Worm (Caenorhabditis elegans) whole organism, L4 larva: ENCODE data around the gene F44E5.2.

Experiments used
- D1046.2 ChIP-seq: fragments of 200-800 bp; sonication (Bioruptor generic); IDR thresholded peaks from 2 replicates; pipeline ENCODE4 v1.3.6; 2022; ENCODE audit warnings: missing genetic modification characterization, missing compliant biosample characterization
- F37D6.2 ChIP-seq: sonication (generic microtip); optimal IDR thresholded peaks from 2 replicates; lab custom pipeline; 2016; ENCODE audit warnings: mild to moderate bottlenecking, missing genetic modification characterization, missing compliant biosample characterization
- R02D3.7 ChIP-seq: fragments of 150-350 bp; sonication (generic microtip); optimal IDR thresholded peaks from 3 replicates; lab custom pipeline; 2014; ENCODE audit warnings: missing biosample characterization, missing genetic modification characterization
- T20F7.1 ChIP-seq: fragments of 200-800 bp; sonication (Bioruptor generic); optimal IDR thresholded peaks from 2 replicates; lab custom pipeline; 2018; ENCODE audit warnings: mild to moderate bottlenecking, missing genetic modification characterization, missing compliant biosample characterization
- Y105C5A.15 ChIP-seq: fragments of 200-800 bp; sonication (Bioruptor generic); IDR thresholded peaks from 2 replicates; pipeline ENCODE4 v1.3.6; 2022; ENCODE audit warnings: missing genetic modification characterization, missing compliant biosample characterization
- Y75B8A.6 ChIP-seq: fragments of 200-800 bp; sonication (Bioruptor generic); IDR thresholded peaks from 2 replicates; pipeline ENCODE4 v1.3.6; 2022; ENCODE audit warnings: missing genetic modification reagents, missing genetic modification characterization, missing compliant biosample characterization
- ZK546.5 ChIP-seq, 2 experiments: sonication (generic microtip); optimal IDR thresholded peaks; 2 replicates each; lab custom pipeline; 2017; ENCODE audit warnings: missing biosample characterization in 2 of 2, missing genetic modification characterization in 2 of 2
- aha-1 ChIP-seq: fragments of 150-350 bp; peaks from one replicate; lab custom pipeline; 2014; ENCODE audit warnings: missing biosample characterization, missing genetic modification characterization
- arid-1 ChIP-seq: fragments of 200-800 bp; sonication (Bioruptor generic); conservative IDR thresholded peaks from 2 replicates; pipeline ENCODE4 v1.3.6; 2022; ENCODE audit warnings: missing genetic modification reagents, missing genetic modification characterization, missing compliant biosample characterization
- attf-4 ChIP-seq: sonication (generic microtip); optimal IDR thresholded peaks from 3 replicates; lab custom pipeline; 2017; ENCODE audit warnings: missing biosample characterization, missing genetic modification characterization
- ceh-28 ChIP-seq: fragments of 150-350 bp; optimal IDR thresholded peaks from 2 replicates; lab custom pipeline; 2014; ENCODE audit warnings: missing biosample characterization, missing genetic modification reagents, missing genetic modification characterization
- daf-16 ChIP-seq, 3 experiments: sonication (generic microtip); optimal IDR thresholded peaks; 2 replicates each; lab custom pipeline; 2016 to 2017; ENCODE audit warnings: missing genetic modification characterization in 3 of 3, missing genetic modification reagents in 3 of 3, mild to moderate bottlenecking in 2 of 3, missing compliant biosample characterization in 2 of 3, missing biosample characterization in 1 of 3, moderate library complexity in 1 of 3
- dmd-6 ChIP-seq: fragments of 200-800 bp; sonication (Bioruptor generic); IDR thresholded peaks from 2 replicates; pipeline ENCODE4 v1.3.6; 2022; ENCODE audit warnings: missing genetic modification reagents, missing genetic modification characterization, missing compliant biosample characterization
- dve-1 ChIP-seq: sonication (generic microtip); optimal IDR thresholded peaks from 2 replicates; lab custom pipeline; 2017; ENCODE audit warnings: antibody characterized with exemption, mild to moderate bottlenecking, missing genetic modification characterization, missing compliant biosample characterization; ENCODE audit not compliant: insufficient read depth
- egl-43 ChIP-seq: fragments of 200-800 bp; sonication (Bioruptor generic); IDR thresholded peaks from 2 replicates; pipeline ENCODE4 v1.3.6; 2022; ENCODE audit warnings: missing genetic modification reagents, missing genetic modification characterization, missing compliant biosample characterization
- fkh-10 ChIP-seq: fragments of 150-350 bp; optimal IDR thresholded peaks from 2 replicates; lab custom pipeline; 2014; ENCODE audit warnings: missing biosample characterization, missing genetic modification reagents, missing genetic modification characterization
- gei-8 ChIP-seq: fragments of 200-800 bp; sonication (Bioruptor generic); optimal IDR thresholded peaks from 2 replicates; lab custom pipeline; 2018; ENCODE audit warnings: mild to moderate bottlenecking, missing genetic modification characterization, missing compliant biosample characterization
- hif-1 ChIP-seq, 2 experiments: sonication (generic microtip); optimal IDR thresholded peaks; 2 replicates each; lab custom pipeline; 2016 to 2017; ENCODE audit warnings: missing compliant biosample characterization in 2 of 2, missing genetic modification characterization in 2 of 2, missing genetic modification reagents in 2 of 2, missing genotype in 2 of 2, mild to moderate bottlenecking in 1 of 2
- hlh-11 ChIP-seq: fragments of 200-800 bp; sonication (Bioruptor generic); optimal IDR thresholded peaks from 2 replicates; lab custom pipeline; 2018; ENCODE audit warnings: mild to moderate bottlenecking, missing genetic modification characterization, missing compliant biosample characterization
- hlh-30 ChIP-seq: sonication (generic microtip); optimal IDR thresholded peaks from 2 replicates; lab custom pipeline; 2017; ENCODE audit warnings: antibody characterized with exemption, mild to moderate bottlenecking, missing genetic modification characterization, missing compliant biosample characterization; ENCODE audit not compliant: insufficient read depth
- hmg-1.1 ChIP-seq: fragments of 200-800 bp; sonication (Bioruptor generic); IDR thresholded peaks from 2 replicates; pipeline ENCODE4 v1.3.6; 2022; ENCODE audit warnings: missing genetic modification reagents, missing genetic modification characterization, missing compliant biosample characterization
- lin-29 ChIP-seq: fragments of 200-800 bp; sonication (Bioruptor generic); IDR thresholded peaks from 2 replicates; pipeline ENCODE4 v1.3.6; 2022; ENCODE audit warnings: missing genetic modification reagents, missing genetic modification characterization, missing compliant biosample characterization
- lin-38 ChIP-seq: fragments of 200-800 bp; sonication (Bioruptor generic); IDR thresholded peaks from 2 replicates; pipeline ENCODE4 v1.3.6; 2022; ENCODE audit warnings: missing genetic modification reagents, missing genetic modification characterization, missing compliant biosample characterization
- lsy-2 ChIP-seq, 2 experiments: fragments of 150-350 bp in 1 of 2; sonication (generic microtip) in 1 of 2; optimal IDR thresholded peaks; 2 replicates each; lab custom pipeline; 2014 to 2017; ENCODE audit warnings: missing biosample characterization in 2 of 2, missing genetic modification characterization in 2 of 2
- madf-9 ChIP-seq: fragments of 200-800 bp; sonication (Bioruptor generic); conservative IDR thresholded peaks from 2 replicates; pipeline ENCODE4 v1.3.6; 2022; ENCODE audit warnings: missing genetic modification reagents, missing genetic modification characterization, missing compliant biosample characterization
- mdl-1 ChIP-seq, 2 experiments: fragments of 150-350 bp in 1 of 2; sonication (generic microtip) in 1 of 2; optimal IDR thresholded peaks; 2 replicates each; lab custom pipeline; 2014 to 2017; ENCODE audit warnings: missing biosample characterization in 2 of 2, missing genetic modification characterization in 2 of 2
- mep-1 ChIP-seq: fragments of 150-350 bp; sonication (generic microtip); optimal IDR thresholded peaks from 3 replicates; lab custom pipeline; 2014; ENCODE audit warnings: missing biosample characterization, missing genetic modification characterization
- mes-2 ChIP-seq: sonication (generic microtip); optimal IDR thresholded peaks from 2 replicates; lab custom pipeline; 2016; ENCODE audit warnings: missing genotype, mild to moderate bottlenecking, missing genetic modification characterization, missing compliant biosample characterization; ENCODE audit not compliant: poor library complexity, severe bottlenecking
- mxl-3 ChIP-seq: fragments of 200-800 bp; sonication (Bioruptor generic); optimal IDR thresholded peaks from 2 replicates; lab custom pipeline; 2018; ENCODE audit warnings: mild to moderate bottlenecking, missing genetic modification characterization, missing compliant biosample characterization
- nhr-10 ChIP-seq: fragments of 150-350 bp; optimal IDR thresholded peaks from 2 replicates; lab custom pipeline; 2014; ENCODE audit warnings: missing biosample characterization, missing genetic modification characterization
- nhr-102 ChIP-seq: sonication (generic microtip); optimal IDR thresholded peaks from 2 replicates; lab custom pipeline; 2016; ENCODE audit warnings: mild to moderate bottlenecking, missing genetic modification characterization, moderate library complexity, missing compliant biosample characterization
- nhr-11 ChIP-seq: fragments of 150-350 bp; optimal IDR thresholded peaks from 2 replicates; lab custom pipeline; 2014; ENCODE audit warnings: missing biosample characterization, missing genetic modification characterization
- nhr-42 ChIP-seq: fragments of 200-800 bp; sonication (Bioruptor generic); IDR thresholded peaks from 2 replicates; pipeline ENCODE4 v1.3.6; 2022; ENCODE audit warnings: missing genetic modification characterization, missing compliant biosample characterization
- nhr-6 ChIP-seq: fragments of 150-350 bp; optimal IDR thresholded peaks from 2 replicates; lab custom pipeline; 2014; ENCODE audit warnings: missing biosample characterization, missing genetic modification characterization
- pha-4 ChIP-seq, 2 experiments: fragments of 150-350 bp in 1 of 2; fragments of 200-800 bp in 1 of 2; sonication (Bioruptor generic) in 1 of 2; IDR thresholded peaks in 1 of 2; optimal IDR thresholded peaks in 1 of 2; 2 replicates each; pipeline versions ENCODE4 v1.3.6 to Lab custom; 2014 to 2022; ENCODE audit warnings: missing genetic modification characterization in 2 of 2, missing genetic modification reagents in 2 of 2, missing biosample characterization in 1 of 2, missing compliant biosample characterization in 1 of 2
- rbr-2 ChIP-seq: sonication (generic microtip); optimal IDR thresholded peaks from 2 replicates; lab custom pipeline; 2016; ENCODE audit warnings: missing genotype, missing genetic modification characterization, missing compliant biosample characterization
- saeg-2 ChIP-seq: fragments of 200-800 bp; sonication (Bioruptor generic); IDR thresholded peaks from 2 replicates; pipeline ENCODE4 v1.3.6; 2022; ENCODE audit warnings: missing genetic modification reagents, missing genetic modification characterization, missing compliant biosample characterization
- skn-1 ChIP-seq: fragments of 150-350 bp; optimal IDR thresholded peaks from 2 replicates; lab custom pipeline; 2014; ENCODE audit warnings: missing biosample characterization, missing genetic modification characterization
- spr-1 ChIP-seq: sonication (generic microtip); optimal IDR thresholded peaks from 2 replicates; lab custom pipeline; 2016; ENCODE audit warnings: mild to moderate bottlenecking, missing genetic modification characterization, missing compliant biosample characterization
- spr-3 ChIP-seq: fragments of 200-800 bp; sonication (Bioruptor generic); optimal IDR thresholded peaks from 2 replicates; lab custom pipeline; 2018; ENCODE audit warnings: mild to moderate bottlenecking, missing genetic modification characterization, missing compliant biosample characterization
- unc-62 ChIP-seq, 3 experiments: fragments of 150-350 bp in 1 of 3; sonication (generic microtip); optimal IDR thresholded peaks in 2 of 3; peaks in 1 of 3; 1 replicate in 1 of 3; 2 replicates in 2 of 3; lab custom pipeline; 2014 to 2017; ENCODE audit warnings: missing biosample characterization in 3 of 3, missing genetic modification characterization in 3 of 3, missing genetic modification reagents in 3 of 3, missing genotype in 1 of 3
- zag-1 ChIP-seq: fragments of 150-350 bp; optimal IDR thresholded peaks from 2 replicates; lab custom pipeline; 2014; ENCODE audit warnings: missing biosample characterization, missing genetic modification characterization
- zfp-2 ChIP-seq: sonication (generic microtip); optimal IDR thresholded peaks from 2 replicates; lab custom pipeline; 2016; ENCODE audit warnings: mild to moderate bottlenecking, missing genetic modification characterization, missing compliant biosample characterization
- ztf-11 ChIP-seq: fragments of 150-350 bp; optimal IDR thresholded peaks from 2 replicates; lab custom pipeline; 2014; ENCODE audit warnings: missing biosample characterization, missing genetic modification characterization
- ztf-7 ChIP-seq: fragments of 150-350 bp; optimal IDR thresholded peaks from 2 replicates; lab custom pipeline; 2014; ENCODE audit warnings: missing biosample characterization, missing genetic modification characterization

F44E5.2 gene

ce11 chrII:11742320-11742719, 24.3 kb upstream of the F44E5.2 start:
- TF ChIP-seq spr-1 (tag; lab: Kevin White, UChicago) (peak; percentile 22), unc-62 (GFP tag; optimal IDR thresholded peaks at IDR 0.05 in 1 of 2; lab: Kevin White, UChicago) (peak in 1 of 2 experiments; percentile 94), unc-62 (tag; optimal IDR thresholded peaks at IDR 0.05; lab: Kevin White, UChicago) (no peak), hlh-11 (no peak)

ce11 chrII:11746782-11747288, 19.7 kb upstream of the F44E5.2 start:
- TF ChIP-seq mes-2 (tag; lab: Kevin White, UChicago) (peak; percentile 64), mep-1 (tag; lab: Kevin White, UChicago) (peak; percentile 82), D1046.2 (GFP tag; lab: Robert Waterston, UW) (0 out of 2 replicates have a peak, but pooled peaks have one; percentile 27), lsy-2 (tag; optimal IDR thresholded peaks at IDR 0.05; lab: Kevin White, UChicago) (peak; percentile 46 to 59), skn-1 (tag; lab: Kevin White, UChicago) (no peak), arid-1 (GFP tag; lab: Robert Waterston, UW) (0 out of 2 replicates have a peak, but pooled peaks have one; percentile 8), dmd-6 (peak; percentile 21; the same call in 1 of the 2 replicates), lin-29 (GFP tag; lab: Robert Waterston, UW) (no peak), T20F7.1 (GFP tag; lab: Kevin White, UChicago) (peak; percentile 56), nhr-10 (tag; lab: Kevin White, UChicago) (no peak), mdl-1 (tag; optimal IDR thresholded peaks at IDR 0.05; lab: Kevin White, UChicago) (peak; percentile 5 to 73), nhr-6 (tag; lab: Kevin White, UChicago) (peak; percentile 59), daf-16 (GFP tag; optimal IDR thresholded peaks at IDR 0.05; lab: Kevin White, UChicago) (peak in 1 of 2 experiments; percentile 9), daf-16 (tag; optimal IDR thresholded peaks at IDR 0.05; lab: Kevin White, UChicago) (no peak), ceh-28 (tag; lab: Kevin White, UChicago) (peak; percentile 54), mxl-3 (GFP tag; lab: Kevin White, UChicago) (peak; percentile 21), ztf-7 (tag; lab: Kevin White, UChicago) (no peak), pha-4 (GFP tag; IDR thresholded peaks at IDR 0.05; lab: Robert Waterston, UW) (peak; percentile 54; the same call in 1 of the 2 replicates), pha-4 (tag; optimal IDR thresholded peaks at IDR 0.05; lab: Kevin White, UChicago) (no peak), hlh-30 (peak; percentile 84), F37D6.2 (tag; lab: Kevin White, UChicago) (peak; percentile 87), R02D3.7 (tag; lab: Kevin White, UChicago) (no peak), spr-1 (tag; lab: Kevin White, UChicago) (peak; percentile 53), attf-4 (tag; lab: Kevin White, UChicago) (no peak), nhr-102 (tag; lab: Kevin White, UChicago) (peak; percentile 35), madf-9 (GFP tag; lab: Robert Waterston, UW) (no peak), spr-3 (peak; percentile 40), ztf-11 (tag; lab: Kevin White, UChicago) (no peak), Y105C5A.15 (GFP tag; lab: Robert Waterston, UW) (0 out of 2 replicates have a peak, but pooled peaks have one; percentile 30), dve-1 (no peak), lin-38 (GFP tag; lab: Robert Waterston, UW) (peak; percentile 47; the same call in 1 of the 2 replicates), fkh-10 (GFP tag; lab: Kevin White, UChicago) (peak; percentile 84), ZK546.5 (tag; optimal IDR thresholded peaks at IDR 0.05; lab: Kevin White, UChicago) (no peak), rbr-2 (tag; lab: Kevin White, UChicago) (peak; percentile 85), hif-1 (tag; optimal IDR thresholded peaks at IDR 0.05; lab: Kevin White, UChicago) (peak in 1 of 2 experiments; percentile 63), egl-43 (GFP tag; lab: Robert Waterston, UW) (peak; percentile 79; the same call in 1 of the 2 replicates), hlh-11 (peak; percentile 55), aha-1 (tag; lab: Kevin White, UChicago) (peak; percentile 56), Y75B8A.6 (no peak), unc-62 (GFP tag; optimal IDR thresholded peaks at IDR 0.05 in 1 of 2; lab: Kevin White, UChicago) (peak in 1 of 2 experiments; percentile 93), unc-62 (tag; optimal IDR thresholded peaks at IDR 0.05; lab: Kevin White, UChicago) (no peak), nhr-42 (GFP tag; lab: Robert Waterston, UW) (no peak), zag-1 (tag; lab: Kevin White, UChicago) (peak; percentile 32), nhr-11 (tag; lab: Kevin White, UChicago) (peak; percentile 7), zfp-2 (peak; percentile 5), saeg-2 (GFP tag; lab: Robert Waterston, UW) (no peak), gei-8 (GFP tag; lab: Kevin White, UChicago) (peak; percentile 39), hmg-1.1 (GFP tag; lab: Robert Waterston, UW) (peak; percentile 83; the same call in 1 of the 2 replicates)
